Fruit fly (Drosophila melanogaster) whole organism, embryonic: ENCODE measurements around the gene Ser.

Source experiments
- Ada2b ChIP-seq: fragments of 200-800 bp; sonication (Bioruptor generic); IDR thresholded peaks from 2 replicates; pipeline ENCODE4 v1.3.6; 2022; ENCODE audit warnings: missing biosample characterization, missing genetic modification characterization
- Adf1 ChIP-seq: fragments of 200-800 bp; sonication (Bioruptor generic); IDR thresholded peaks from 2 replicates; pipeline ENCODE4 v1.3.6; 2022; ENCODE audit warnings: missing biosample characterization, missing genetic modification characterization
- Asciz ChIP-seq: fragments of 200-800 bp; sonication (Bioruptor generic); optimal IDR thresholded peaks from 2 replicates; lab custom pipeline; 2017; ENCODE audit warnings: missing biosample characterization, mild to moderate bottlenecking, missing genetic modification characterization, missing genetic modification reagents
- Awh ChIP-seq: fragments of 200-800 bp; sonication (Bioruptor generic); IDR thresholded peaks from 2 replicates; pipeline ENCODE4, ENCODE4 v1.3.6; 2022; ENCODE audit warnings: missing biosample characterization, missing genetic modification characterization
- CG11247 ChIP-seq: fragments of 200-800 bp; sonication (Bioruptor generic); IDR thresholded peaks from 2 replicates; pipeline ENCODE4 v1.3.6; 2022; ENCODE audit warnings: missing biosample characterization, missing genetic modification characterization
- CG11398 ChIP-seq: fragments of 200-800 bp; sonication (Bioruptor generic); optimal IDR thresholded peaks from 2 replicates; lab custom pipeline; 2016; ENCODE audit warnings: missing biosample characterization, missing genetic modification characterization
- CG12299 ChIP-seq: fragments of 200-800 bp; sonication (Bioruptor generic); optimal IDR thresholded peaks from 2 replicates; lab custom pipeline; 2018; ENCODE audit warnings: missing biosample characterization, mild to moderate bottlenecking, missing genetic modification characterization
- CG1233 ChIP-seq: fragments of 200-800 bp; sonication (Bioruptor generic); optimal IDR thresholded peaks from 4 replicates; lab custom pipeline; 2018; ENCODE audit warnings: missing biosample characterization, mild to moderate bottlenecking, missing genetic modification characterization
- CG13894 ChIP-seq: fragments of 200-800 bp; sonication (Bioruptor generic); optimal IDR thresholded peaks from 3 replicates; lab custom pipeline; 2018; ENCODE audit warnings: missing biosample characterization, mild to moderate bottlenecking, missing genetic modification characterization, moderate library complexity
- CG14014 ChIP-seq: fragments of 200-800 bp; sonication (Bioruptor generic); IDR thresholded peaks from 2 replicates; pipeline ENCODE4 v1.3.6; 2022; ENCODE audit warnings: missing biosample characterization, missing genetic modification characterization
- CG14710 ChIP-seq: fragments of 200-800 bp; sonication (Bioruptor generic); optimal IDR thresholded peaks from 3 replicates; lab custom pipeline; 2019; ENCODE audit warnings: missing biosample characterization, mild to moderate bottlenecking, missing genetic modification characterization, moderate library complexity
- CG15269 ChIP-seq: fragments of 200-800 bp; sonication (Bioruptor generic); optimal IDR thresholded peaks from 2 replicates; lab custom pipeline; 2018; ENCODE audit warnings: missing biosample characterization, mild to moderate bottlenecking, missing genetic modification characterization, moderate library complexity
- CG15601 ChIP-seq: fragments of 200-800 bp; sonication (Bioruptor generic); optimal IDR thresholded peaks from 3 replicates; lab custom pipeline; 2019; ENCODE audit warnings: missing biosample characterization, mild to moderate bottlenecking, missing genetic modification characterization, moderate library complexity
- CG1602 ChIP-seq: fragments of 200-800 bp; sonication (Bioruptor generic); optimal IDR thresholded peaks from 3 replicates; lab custom pipeline; 2016; ENCODE audit warnings: missing biosample characterization, missing genetic modification characterization
- CG18619 ChIP-seq: fragments of 200-800 bp; sonication (Bioruptor generic); optimal IDR thresholded peaks from 3 replicates; lab custom pipeline; 2017; ENCODE audit warnings: missing biosample characterization, mild to moderate bottlenecking, missing genetic modification characterization
- CG2202 ChIP-seq: fragments of 200-800 bp; sonication (Bioruptor generic); optimal IDR thresholded peaks from 2 replicates; lab custom pipeline; 2018; ENCODE audit warnings: missing biosample characterization, mild to moderate bottlenecking, missing genetic modification characterization
- CG32532 ChIP-seq: fragments of 200-800 bp; sonication (Bioruptor generic); IDR thresholded peaks from 2 replicates; pipeline ENCODE4 v1.3.6; 2022; ENCODE audit warnings: missing biosample characterization, missing genetic modification characterization
- CG7928 ChIP-seq: fragments of 200-800 bp; sonication (Bioruptor generic); optimal IDR thresholded peaks from 2 replicates; lab custom pipeline; 2017; ENCODE audit warnings: missing biosample characterization, mild to moderate bottlenecking, missing genetic modification characterization
- Camta ChIP-seq: fragments of 200-800 bp; sonication (Bioruptor generic); optimal IDR thresholded peaks from 2 replicates; lab custom pipeline; 2016; ENCODE audit warnings: missing biosample characterization, missing genetic modification characterization
- CrebB ChIP-seq: fragments of 200-800 bp; sonication (Bioruptor generic); optimal IDR thresholded peaks from 3 replicates; lab custom pipeline; 2018; ENCODE audit warnings: missing biosample characterization, mild to moderate bottlenecking, missing genetic modification characterization
- ERR ChIP-seq: fragments of 200-800 bp; sonication (Bioruptor generic); optimal IDR thresholded peaks from 2 replicates; lab custom pipeline; 2016; ENCODE audit warnings: missing biosample characterization, missing genetic modification characterization
- Ets97D ChIP-seq: fragments of 200-800 bp; sonication (Bioruptor generic); optimal IDR thresholded peaks from 3 replicates; lab custom pipeline; 2016; ENCODE audit warnings: missing biosample characterization, missing genetic modification characterization
- Fer3 ChIP-seq: fragments of 200-800 bp; sonication (Bioruptor generic); optimal IDR thresholded peaks from 2 replicates; lab custom pipeline; 2018; ENCODE audit warnings: missing biosample characterization, mild to moderate bottlenecking, missing genetic modification characterization, moderate library complexity
- HHEX ChIP-seq: fragments of 200-800 bp; sonication (Bioruptor generic); optimal IDR thresholded peaks from 3 replicates; lab custom pipeline; 2017; ENCODE audit warnings: missing biosample characterization, mild to moderate bottlenecking, missing genetic modification characterization, missing genetic modification reagents
- HLHmδ ChIP-seq: fragments of 200-800 bp; sonication (Bioruptor generic); optimal IDR thresholded peaks from 2 replicates; lab custom pipeline; 2018; ENCODE audit warnings: missing biosample characterization, mild to moderate bottlenecking, missing genetic modification characterization, moderate library complexity
- Lhr ChIP-seq: fragments of 200-800 bp; sonication (Bioruptor generic); optimal IDR thresholded peaks from 3 replicates; lab custom pipeline; 2017; ENCODE audit warnings: mild to moderate bottlenecking, missing biosample characterization, missing genetic modification reagents, missing genetic modification characterization
- Max ChIP-seq: fragments of 200-800 bp; sonication (Bioruptor generic); optimal IDR thresholded peaks from 2 replicates; lab custom pipeline; 2016; ENCODE audit warnings: missing biosample characterization, mild to moderate bottlenecking, missing genetic modification characterization
- NC2β ChIP-seq: fragments of 200-800 bp; sonication (Bioruptor generic); optimal IDR thresholded peaks from 2 replicates; lab custom pipeline; 2016; ENCODE audit warnings: missing biosample characterization, missing genetic modification characterization
- NFAT ChIP-seq: fragments of 200-800 bp; sonication (Bioruptor generic); IDR thresholded peaks from 2 replicates; pipeline ENCODE4 v1.3.6; 2022; ENCODE audit warnings: missing biosample characterization, missing genetic modification characterization
- PHDP ChIP-seq: fragments of 200-800 bp; sonication (Bioruptor generic); optimal IDR thresholded peaks from 3 replicates; lab custom pipeline; 2018; ENCODE audit warnings: missing biosample characterization, mild to moderate bottlenecking, missing genetic modification characterization, moderate library complexity
- TFAM ChIP-seq: fragments of 200-800 bp; sonication (Bioruptor generic); optimal IDR thresholded peaks from 2 replicates; lab custom pipeline; 2017; ENCODE audit warnings: missing biosample characterization, missing genetic modification characterization, inconsistent platforms
- Usf ChIP-seq: fragments of 200-800 bp; sonication (Bioruptor generic); optimal IDR thresholded peaks from 2 replicates; lab custom pipeline; 2017; ENCODE audit warnings: missing genotype, missing biosample characterization, missing genetic modification characterization
- ase ChIP-seq: fragments of 200-800 bp; sonication (Bioruptor generic); IDR thresholded peaks from 3 replicates; pipeline ENCODE4 v1.3.6; 2022; ENCODE audit warnings: missing biosample characterization, missing genetic modification characterization
- cg ChIP-seq: fragments of 200-800 bp; sonication (Bioruptor generic); optimal IDR thresholded peaks from 3 replicates; lab custom pipeline; 2019; ENCODE audit warnings: missing biosample characterization, mild to moderate bottlenecking, missing genetic modification characterization, moderate library complexity
- chinmo ChIP-seq: fragments of 200-800 bp; sonication (Bioruptor generic); IDR thresholded peaks from 4 replicates; pipeline ENCODE4 v1.3.6; 2022; ENCODE audit warnings: missing biosample characterization, missing genetic modification characterization; ENCODE audit not compliant: partially characterized antibody
- crc ChIP-seq: fragments of 200-800 bp; sonication (Bioruptor generic); optimal IDR thresholded peaks from 2 replicates; lab custom pipeline; 2016; ENCODE audit warnings: missing biosample characterization, missing genetic modification characterization
- ftz-f1 ChIP-seq: fragments of 200-800 bp; sonication (Bioruptor generic); optimal IDR thresholded peaks from 2 replicates; lab custom pipeline; 2016; ENCODE audit warnings: missing biosample characterization, missing genetic modification characterization
- inv ChIP-seq: fragments of 200-800 bp; sonication (Bioruptor generic); IDR thresholded peaks from 2 replicates; pipeline ENCODE4 v1.3.6; 2022; ENCODE audit warnings: missing biosample characterization, missing genetic modification characterization; ENCODE audit not compliant: partially characterized antibody
- kah ChIP-seq: fragments of 200-800 bp; sonication (Bioruptor generic); optimal IDR thresholded peaks from 2 replicates; lab custom pipeline; 2018; ENCODE audit warnings: missing biosample characterization, mild to moderate bottlenecking, missing genetic modification characterization
- klu ChIP-seq: fragments of 200-800 bp; sonication (Bioruptor generic); IDR thresholded peaks from 2 replicates; pipeline ENCODE4 v1.3.6; 2022; ENCODE audit warnings: missing biosample characterization, missing genetic modification characterization
- lab ChIP-seq: fragments of 200-800 bp; sonication (Bioruptor generic); optimal IDR thresholded peaks from 3 replicates; lab custom pipeline; 2017; ENCODE audit warnings: missing biosample characterization, missing genetic modification characterization, mild to moderate bottlenecking, moderate library complexity, missing genetic modification reagents
- lmd ChIP-seq: fragments of 200-800 bp; sonication (Bioruptor generic); IDR thresholded peaks from 2 replicates; pipeline ENCODE4 v1.3.6; 2022; ENCODE audit warnings: missing biosample characterization, missing genetic modification characterization
- maf-S ChIP-seq: fragments of 200-800 bp; sonication (Bioruptor generic); optimal IDR thresholded peaks from 2 replicates; lab custom pipeline; 2016; ENCODE audit warnings: missing biosample characterization, missing genetic modification characterization
- mam ChIP-seq: fragments of 200-800 bp; sonication (Bioruptor generic); optimal IDR thresholded peaks from 3 replicates; lab custom pipeline; 2016; ENCODE audit warnings: missing biosample characterization, missing genetic modification characterization
- row ChIP-seq: fragments of 200-800 bp; sonication (Bioruptor generic); IDR thresholded peaks from 3 replicates; pipeline ENCODE4 v1.3.6; 2022; ENCODE audit warnings: missing biosample characterization, missing genetic modification characterization
- scrt ChIP-seq: fragments of 200-800 bp; sonication (Bioruptor generic); optimal IDR thresholded peaks from 2 replicates; lab custom pipeline; 2018; ENCODE audit warnings: missing biosample characterization, mild to moderate bottlenecking, missing genetic modification characterization, moderate library complexity
- sd ChIP-seq: fragments of 200-800 bp; sonication (Bioruptor generic); optimal IDR thresholded peaks from 3 replicates; lab custom pipeline; 2018; ENCODE audit warnings: missing biosample characterization, mild to moderate bottlenecking, missing genetic modification characterization, moderate library complexity
- seq ChIP-seq: fragments of 200-800 bp; sonication (Bioruptor generic); IDR thresholded peaks from 2 replicates; pipeline ENCODE4 v1.3.6; 2022; ENCODE audit warnings: missing biosample characterization, missing genetic modification characterization
- shn ChIP-seq: fragments of 200-800 bp; sonication (Bioruptor generic); optimal IDR thresholded peaks from 3 replicates; lab custom pipeline; 2016; ENCODE audit warnings: missing biosample characterization, missing genetic modification characterization
- sima ChIP-seq: fragments of 200-800 bp; sonication (Bioruptor generic); optimal IDR thresholded peaks from 2 replicates; lab custom pipeline; 2016; ENCODE audit warnings: missing biosample characterization, missing genetic modification characterization
- unpg ChIP-seq: fragments of 200-800 bp; sonication (Bioruptor generic); optimal IDR thresholded peaks from 3 replicates; lab custom pipeline; 2018; ENCODE audit warnings: missing biosample characterization, mild to moderate bottlenecking, missing genetic modification characterization, moderate library complexity

Ser gene

dm6 chr3R:27133992-27134391, 60.1 kb downstream of the Ser start (continued):
- no peak for TF ChIP-seq cg (GFP tag; lab: Kevin White, UChicago)
- TF ChIP-seq sd (tag; lab: Kevin White, UChicago), result peak; percentile 64
- TF ChIP-seq CG13894 (tag; lab: Kevin White, UChicago), result no peak
- no peak for TF ChIP-seq maf-S (GFP tag; lab: Kevin White, UChicago)
- TF ChIP-seq Adf1 (GFP tag; lab: Robert Waterston, UW), result no peak
- TF ChIP-seq CG32532, result no peak
- TF ChIP-seq CG2202 (tag; lab: Kevin White, UChicago), result no peak
- TF ChIP-seq chinmo (GFP tag; lab: Robert Waterston, UW), result 0 out of 4 replicates have a peak, but pooled peaks have one; percentile 74
- TF ChIP-seq Lhr (GFP tag; lab: Kevin White, UChicago), result no peak
- no peak for TF ChIP-seq CG18619 (GFP tag; lab: Kevin White, UChicago)
- no peak for TF ChIP-seq CG1233 (GFP tag; lab: Kevin White, UChicago)
- no peak for TF ChIP-seq CG15601 (tag; lab: Kevin White, UChicago)
- TF ChIP-seq HHEX (GFP tag; lab: Kevin White, UChicago), result no peak
- TF ChIP-seq Ets97D, result no peak
- TF ChIP-seq CG14710 (tag; lab: Kevin White, UChicago), result no peak
- TF ChIP-seq lmd (GFP tag; lab: Robert Waterston, UW), result no peak
- TF ChIP-seq CG11247, result no peak
- no peak for TF ChIP-seq Fer3 (tag; lab: Kevin White, UChicago)
- no peak for TF ChIP-seq HLHmδ
- no peak for TF ChIP-seq CrebB (tag; lab: Kevin White, UChicago)
- no peak for TF ChIP-seq kah (GFP tag; lab: Kevin White, UChicago)
- no peak for TF ChIP-seq Ada2b (GFP tag; lab: Robert Waterston, UW)
- TF ChIP-seq ase (GFP tag; lab: Robert Waterston, UW), result no peak

- TF ChIP-seq klu (GFP tag; lab: Robert Waterston, UW), result no peak
- TF ChIP-seq NFAT (GFP tag; lab: Robert Waterston, UW), result peak; percentile 24; the same call in 1 of the 2 replicates
- TF ChIP-seq shn (GFP tag; lab: Kevin White, UChicago), result peak; percentile 33
- peak; percentile 39 for TF ChIP-seq Camta (GFP tag; lab: Kevin White, UChicago)
- TF ChIP-seq CG12299 (tag; lab: Kevin White, UChicago), result peak; percentile 8
- TF ChIP-seq Usf (GFP tag; lab: Kevin White, UChicago), result no peak
- no peak for TF ChIP-seq CG1602 (GFP tag; lab: Kevin White, UChicago)
- TF ChIP-seq CG7928 (GFP tag; lab: Kevin White, UChicago), result peak; percentile 9
- TF ChIP-seq Awh (GFP tag; lab: Robert Waterston, UW), result 0 out of 2 replicates have a peak, but pooled peaks have one; percentile 19
- peak; percentile 73; the same call in 1 of the 2 replicates for TF ChIP-seq seq (GFP tag; lab: Robert Waterston, UW)
- peak; percentile 29 for TF ChIP-seq CG11398 (GFP tag; lab: Kevin White, UChicago)
- TF ChIP-seq sima (GFP tag; lab: Kevin White, UChicago), result no peak
- peak; percentile 73; the same call in 1 of the 2 replicates for TF ChIP-seq CG14014
- no peak for TF ChIP-seq Max (GFP tag; lab: Kevin White, UChicago)
- TF ChIP-seq scrt (GFP tag; lab: Kevin White, UChicago), result peak; percentile 52
- peak; percentile 38 for TF ChIP-seq crc (GFP tag; lab: Kevin White, UChicago)
- peak; percentile 57 for TF ChIP-seq PHDP (tag; lab: Kevin White, UChicago)
- no peak for TF ChIP-seq NC2β
- no peak for TF ChIP-seq TFAM
- peak; percentile 87 for TF ChIP-seq lab (GFP tag; lab: Kevin White, UChicago)
- TF ChIP-seq Asciz (GFP tag; lab: Kevin White, UChicago), result peak; percentile 35
- TF ChIP-seq inv, result no peak
- TF ChIP-seq mam, result peak; percentile 10
- no peak for TF ChIP-seq row
- TF ChIP-seq CG15269 (tag; lab: Kevin White, UChicago), result peak; percentile 7
- peak; percentile 35 for TF ChIP-seq unpg (GFP tag; lab: Kevin White, UChicago)
- peak; percentile 47 for TF ChIP-seq ERR
- TF ChIP-seq ftz-f1 (GFP tag; lab: Kevin White, UChicago), result no peak
Observed at dm6 chr3R:27131408-27131807, 62.7 kb downstream of the Ser start.
